Fruit fly (Drosophila melanogaster) whole organism, wandering third instar larva: ENCODE measurements around the gene CG13012.

Source experiments
- Dif ChIP-seq: fragments of 200-275, 200-300 bp; sonication (Bioruptor generic); optimal IDR thresholded peaks from 2 replicates; lab custom pipeline; 2018; ENCODE audit warnings: missing biosample characterization, missing genetic modification characterization; ENCODE audit not compliant: partially characterized antibody
- Hr83 ChIP-seq: fragments of 200-300 bp; sonication (Bioruptor generic); optimal IDR thresholded peaks from 2 replicates; lab custom pipeline; 2016; ENCODE audit warnings: missing biosample characterization, mild to moderate bottlenecking, missing genetic modification characterization, moderate library complexity; ENCODE audit not compliant: poor library complexity, severe bottlenecking
- N ChIP-seq: fragments of >200 bp; optimal IDR thresholded peaks from 2 replicates; lab custom pipeline; 2018; ENCODE audit warnings: missing biosample characterization, missing external identifiers, missing genetic modification characterization
- Vsx2 ChIP-seq: fragments of 200-300, 225-300 bp; sonication (Bioruptor generic); optimal IDR thresholded peaks from 2 replicates; lab custom pipeline; 2018; ENCODE audit warnings: missing biosample characterization, missing genetic modification characterization; ENCODE audit not compliant: partially characterized antibody
- dl ChIP-seq, 2 experiments: fragments of 175-275, 200-275 bp in 1 of 2; fragments of 200-275 bp in 1 of 2; sonication (Bioruptor generic); optimal IDR thresholded peaks; lab custom pipeline; 2018; ENCODE audit warnings: mild to moderate bottlenecking in 2 of 2, missing biosample characterization in 2 of 2, missing genetic modification characterization in 2 of 2, moderate library complexity in 2 of 2; ENCODE audit not compliant: partially characterized antibody in 2 of 2, insufficient read depth in 1 of 2
- ey ChIP-seq: fragments of 200-800 bp; sonication (Bioruptor generic); optimal IDR thresholded peaks from 2 replicates; lab custom pipeline; 2016; ENCODE audit warnings: missing biosample characterization, missing genetic modification characterization
- fru ChIP-seq: fragments of 200-800 bp; sonication (Bioruptor generic); optimal IDR thresholded peaks from 3 replicates; lab custom pipeline; 2016; ENCODE audit warnings: missing biosample characterization, mild to moderate bottlenecking, missing genetic modification characterization
- tai ChIP-seq: sonication (Bioruptor generic); optimal IDR thresholded peaks from 2 replicates; lab custom pipeline; 2016; ENCODE audit warnings: missing biosample characterization, missing genetic modification characterization
- woc ChIP-seq: sonication (Bioruptor generic); optimal IDR thresholded peaks from 2 replicates; lab custom pipeline; 2016; ENCODE audit warnings: missing biosample characterization, mild to moderate bottlenecking, missing genetic modification characterization

The CG13012 gene

DNA sequence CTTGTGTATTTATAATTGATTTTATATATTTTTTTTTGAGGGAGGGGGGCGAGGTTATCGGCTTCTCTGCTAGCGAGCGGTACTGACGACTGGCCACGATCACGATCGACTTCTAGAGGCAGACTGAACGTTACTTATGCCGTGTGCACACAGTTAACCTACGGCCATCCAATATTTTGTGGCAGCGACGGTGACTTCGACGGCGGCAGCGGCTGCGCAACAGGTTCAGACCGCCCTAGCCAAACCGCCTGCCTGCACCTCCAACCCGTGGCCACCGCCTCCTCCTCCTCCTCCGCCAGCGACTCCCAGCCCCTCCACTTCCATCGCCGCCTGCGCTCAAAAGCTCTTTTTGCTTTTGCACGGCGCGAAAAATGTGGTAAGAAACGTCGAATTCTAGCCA is 55.1 kb downstream of the CG13012 start, which contains the start of gene CG9782:
Gene CG9782, minus strand, starts transcription at position 128 of the 400 bp plus-strand sequence.
- TF ChIP-seq fru (GFP tag; lab: Kevin White, UChicago) (peak; percentile 87), woc (peak; percentile 8), Hr83 (no peak), Dif (peak; percentile 21), Vsx2 (GFP tag; lab: Kevin White, UChicago) (peak; percentile 8), ey (GFP tag; lab: Kevin White, UChicago) (no peak), N (no peak), dl (GFP tag; optimal IDR thresholded peaks at IDR 0.05; lab: Kevin White, UChicago; ENCODE audit: insufficient read depth in 1 of 2, partially characterized antibody in 2 of 2) (peak in 1 of 2 experiments; percentile 17), tai (GFP tag; lab: Kevin White, UChicago) (no peak)
